Fruit fly (Drosophila melanogaster) whole organism, embryonic: Measurements from ENCODE around the gene CG7149.

Experiments
- Abd-B ChIP-seq: fragments of 200-800 bp; sonication (Bioruptor generic); optimal IDR thresholded peaks from 2 replicates; lab custom pipeline; 2018; ENCODE audit warnings: missing biosample characterization, mild to moderate bottlenecking, missing genetic modification characterization, moderate library complexity
- Adf1 ChIP-seq: fragments of 200-800 bp; sonication (Bioruptor generic); IDR thresholded peaks from 2 replicates; pipeline ENCODE4 v1.3.6; 2022; ENCODE audit warnings: missing biosample characterization, missing genetic modification characterization
- Atf6 ChIP-seq: fragments of 200-800 bp; sonication (Bioruptor generic); IDR thresholded peaks from 2 replicates; pipeline ENCODE4 v1.3.6; 2022; ENCODE audit warnings: missing biosample characterization, missing genetic modification characterization
- Bgb ChIP-seq: fragments of 200-800 bp; sonication (Bioruptor generic); IDR thresholded peaks from 2 replicates; pipeline ENCODE4 v1.3.6; 2022; ENCODE audit warnings: missing biosample characterization, missing genetic modification characterization; ENCODE audit not compliant: partially characterized antibody
- CG10979 ChIP-seq: fragments of 200-800 bp; sonication (Bioruptor generic); optimal IDR thresholded peaks from 2 replicates; lab custom pipeline; 2018; ENCODE audit warnings: missing biosample characterization, mild to moderate bottlenecking, missing genetic modification characterization, moderate library complexity
- CG11696 ChIP-seq: fragments of 200-800 bp; sonication (Bioruptor generic); IDR thresholded peaks from 2 replicates; pipeline ENCODE4 v1.3.6; 2022; ENCODE audit warnings: missing biosample characterization, missing genetic modification characterization
- CG12744 ChIP-seq: fragments of 200-800 bp; sonication (Bioruptor generic); optimal IDR thresholded peaks from 2 replicates; lab custom pipeline; 2016; ENCODE audit warnings: missing biosample characterization, missing genetic modification characterization
- CG16779 ChIP-seq: fragments of 200-800 bp; sonication (Bioruptor generic); IDR thresholded peaks from 2 replicates; pipeline ENCODE4 v1.3.6; 2022; ENCODE audit warnings: missing biosample characterization, missing genetic modification characterization
- CG16863 ChIP-seq: fragments of 200-800 bp; sonication (Bioruptor generic); optimal IDR thresholded peaks from 3 replicates; lab custom pipeline; 2016; ENCODE audit warnings: missing biosample characterization, missing genetic modification characterization
- CG17612 ChIP-seq: fragments of 200-800 bp; sonication (Bioruptor generic); IDR thresholded peaks from 2 replicates; pipeline ENCODE4 v1.3.6; 2022; ENCODE audit warnings: missing biosample characterization, missing genetic modification characterization
- CG3065 ChIP-seq: fragments of 200-800 bp; sonication (Bioruptor generic); optimal IDR thresholded peaks from 2 replicates; lab custom pipeline; 2016; ENCODE audit warnings: missing biosample characterization, missing genetic modification characterization
- CG31441 ChIP-seq: fragments of 200-800 bp; sonication (Bioruptor generic); IDR thresholded peaks from 2 replicates; pipeline ENCODE4 v1.3.6; 2022; ENCODE audit warnings: missing biosample characterization, missing genetic modification characterization
- CG3281 ChIP-seq: fragments of 200-800 bp; sonication (Bioruptor generic); optimal IDR thresholded peaks from 3 replicates; lab custom pipeline; 2017; ENCODE audit warnings: missing biosample characterization, mild to moderate bottlenecking, missing genetic modification characterization
- CG3407 ChIP-seq: fragments of 200-800 bp; sonication (Bioruptor generic); optimal IDR thresholded peaks from 2 replicates; lab custom pipeline; 2018; ENCODE audit warnings: missing biosample characterization, mild to moderate bottlenecking, missing genetic modification characterization
- CG34376 ChIP-seq: fragments of 200-800 bp; sonication (Bioruptor generic); optimal IDR thresholded peaks from 2 replicates; lab custom pipeline; 2018; ENCODE audit warnings: missing biosample characterization, mild to moderate bottlenecking, missing genetic modification characterization
- CG3838 ChIP-seq: fragments of 200-800 bp; sonication (Bioruptor generic); optimal IDR thresholded peaks from 3 replicates; lab custom pipeline; 2016; ENCODE audit warnings: missing biosample characterization, missing genetic modification characterization
- CG4730 ChIP-seq: fragments of 200-800 bp; sonication (Bioruptor generic); IDR thresholded peaks from 2 replicates; pipeline ENCODE4 v1.3.6; 2022; ENCODE audit warnings: missing biosample characterization, missing genetic modification characterization
- CG6683 ChIP-seq: fragments of 200-800 bp; sonication (Bioruptor generic); optimal IDR thresholded peaks from 2 replicates; lab custom pipeline; 2017; ENCODE audit warnings: missing biosample characterization, mild to moderate bottlenecking, missing genetic modification characterization, missing genetic modification reagents
- CG8359 ChIP-seq: fragments of 200-800 bp; sonication (Bioruptor generic); optimal IDR thresholded peaks from 2 replicates; lab custom pipeline; 2017; ENCODE audit warnings: missing biosample characterization, mild to moderate bottlenecking, missing genetic modification characterization, borderline replicate concordance
- CG8478 ChIP-seq: fragments of >200 bp; optimal IDR thresholded peaks from 2 replicates; lab custom pipeline; 2018
- CG8924 ChIP-seq: fragments of 200-800 bp; optimal IDR thresholded peaks from 3 replicates; lab custom pipeline; 2019; ENCODE audit warnings: missing biosample characterization, mild to moderate bottlenecking, missing genetic modification characterization, moderate library complexity
- Dek ChIP-seq: fragments of 200-800 bp; sonication (Bioruptor generic); optimal IDR thresholded peaks from 3 replicates; lab custom pipeline; 2019; ENCODE audit warnings: missing biosample characterization, mild to moderate bottlenecking, missing genetic modification characterization, moderate library complexity
- H15 ChIP-seq: fragments of 200-800 bp; sonication (Bioruptor generic); IDR thresholded peaks from 3 replicates; pipeline ENCODE4 v1.3.6; 2022; ENCODE audit warnings: missing biosample characterization, missing genetic modification characterization
- HHEX ChIP-seq: fragments of 200-800 bp; sonication (Bioruptor generic); optimal IDR thresholded peaks from 3 replicates; lab custom pipeline; 2017; ENCODE audit warnings: missing biosample characterization, mild to moderate bottlenecking, missing genetic modification characterization, missing genetic modification reagents
- Hmx ChIP-seq: fragments of 200-800 bp; sonication (Bioruptor generic); optimal IDR thresholded peaks from 2 replicates; lab custom pipeline; 2016; ENCODE audit warnings: missing biosample characterization, missing genetic modification characterization
- Hr78 ChIP-seq, 2 experiments: fragments of 200-800 bp in 1 of 2; fragments of >200 bp in 1 of 2; sonication (Bioruptor generic) in 1 of 2; optimal IDR thresholded peaks; 2 replicates each; lab custom pipeline; 2017 to 2019; ENCODE audit warnings: missing biosample characterization in 2 of 2, missing genetic modification characterization in 2 of 2, mild to moderate bottlenecking in 1 of 2, moderate library complexity in 1 of 2
- Vsx1 ChIP-seq: fragments of 200-800 bp; sonication (Bioruptor generic); optimal IDR thresholded peaks from 2 replicates; lab custom pipeline; 2017; ENCODE audit warnings: missing biosample characterization, mild to moderate bottlenecking, missing genetic modification characterization, missing genetic modification reagents
- YL-1 ChIP-seq: fragments of 200-800 bp; sonication (Bioruptor generic); optimal IDR thresholded peaks from 3 replicates; lab custom pipeline; 2017; ENCODE audit warnings: missing biosample characterization, mild to moderate bottlenecking, missing genetic modification characterization
- aop ChIP-seq: fragments of 200-800 bp; sonication (Bioruptor generic); IDR thresholded peaks from 2 replicates; pipeline ENCODE4 v1.3.6; 2022; ENCODE audit warnings: missing biosample characterization, missing genetic modification characterization
- ara ChIP-seq: fragments of 200-800 bp; sonication (Bioruptor generic); IDR thresholded peaks from 2 replicates; pipeline ENCODE4 v1.3.6; 2022; ENCODE audit warnings: missing biosample characterization, missing genetic modification characterization
- bab2 ChIP-seq: fragments of 200-800 bp; sonication (Bioruptor generic); optimal IDR thresholded peaks from 2 replicates; lab custom pipeline; 2016; ENCODE audit warnings: missing biosample characterization, missing genetic modification characterization
- corto ChIP-seq: fragments of 200-800 bp; sonication (Bioruptor generic); optimal IDR thresholded peaks from 2 replicates; lab custom pipeline; 2016; ENCODE audit warnings: missing biosample characterization, mild to moderate bottlenecking, missing genetic modification characterization, moderate library complexity
- en ChIP-seq: fragments of 200-800 bp; sonication (Bioruptor generic); optimal IDR thresholded peaks from 2 replicates; lab custom pipeline; 2016; ENCODE audit warnings: missing biosample characterization, missing genetic modification characterization
- eve ChIP-seq, 2 experiments: fragments of >200 bp; optimal IDR thresholded peaks; 2 replicates each; lab custom pipeline; 2017; ENCODE audit warnings: missing biosample characterization in 2 of 2, missing genetic modification characterization in 2 of 2
- fd3F ChIP-seq: fragments of 200-800 bp; sonication (Bioruptor generic); optimal IDR thresholded peaks from 2 replicates; lab custom pipeline; 2018; ENCODE audit warnings: missing biosample characterization, mild to moderate bottlenecking, missing genetic modification characterization, moderate library complexity
- hb ChIP-seq: fragments of 200-800 bp; sonication (Bioruptor generic); IDR thresholded peaks from 3 replicates; pipeline ENCODE4 v1.3.6; 2022; ENCODE audit warnings: missing biosample characterization, missing genetic modification characterization; ENCODE audit not compliant: partially characterized antibody
- ind ChIP-seq: fragments of 200-800 bp; sonication (Bioruptor generic); optimal IDR thresholded peaks from 3 replicates; lab custom pipeline; 2016; ENCODE audit warnings: missing biosample characterization, missing genetic modification characterization
- luna ChIP-seq: fragments of 200-800 bp; sonication (Bioruptor generic); optimal IDR thresholded peaks from 2 replicates; lab custom pipeline; 2016; ENCODE audit warnings: missing biosample characterization, missing genetic modification characterization
- oc ChIP-seq: fragments of 200-800 bp; sonication (Bioruptor generic); optimal IDR thresholded peaks from 2 replicates; lab custom pipeline; 2018; ENCODE audit warnings: missing biosample characterization, mild to moderate bottlenecking, missing genetic modification characterization, moderate library complexity
- onecut ChIP-seq: fragments of 200-800 bp; sonication (Bioruptor generic); IDR thresholded peaks from 2 replicates; pipeline ENCODE4 v1.3.6; 2022; ENCODE audit warnings: missing biosample characterization, missing genetic modification characterization
- peb ChIP-seq: fragments of 200-800 bp; sonication (Bioruptor generic); IDR thresholded peaks from 2 replicates; pipeline ENCODE4 v1.3.6; 2022; ENCODE audit warnings: missing biosample characterization, missing genetic modification characterization
- pita ChIP-seq: fragments of 200-800 bp; sonication (Bioruptor generic); optimal IDR thresholded peaks from 2 replicates; lab custom pipeline; 2017; ENCODE audit warnings: missing biosample characterization, mild to moderate bottlenecking, missing genetic modification characterization
- run ChIP-seq: fragments of 200-800 bp; sonication (Bioruptor generic); optimal IDR thresholded peaks from 3 replicates; lab custom pipeline; 2018; ENCODE audit warnings: missing biosample characterization, mild to moderate bottlenecking, missing genetic modification characterization
- sens ChIP-seq: fragments of 200-800 bp; sonication (Bioruptor generic); peaks from one replicate; lab custom pipeline; 2016; ENCODE audit warnings: missing biosample characterization, missing genetic modification characterization
- shn ChIP-seq: fragments of 200-800 bp; sonication (Bioruptor generic); optimal IDR thresholded peaks from 3 replicates; lab custom pipeline; 2016; ENCODE audit warnings: missing biosample characterization, missing genetic modification characterization
- so ChIP-seq: fragments of 200-800 bp; sonication (Bioruptor generic); IDR thresholded peaks from 3 replicates; pipeline ENCODE4 v1.3.6; 2022; ENCODE audit warnings: missing biosample characterization, missing genetic modification characterization
- sqz ChIP-seq: fragments of 200-800 bp; sonication (Bioruptor generic); optimal IDR thresholded peaks from 3 replicates; lab custom pipeline; 2018; ENCODE audit warnings: missing biosample characterization, mild to moderate bottlenecking, missing genetic modification characterization
- unpg ChIP-seq: fragments of 200-800 bp; sonication (Bioruptor generic); optimal IDR thresholded peaks from 3 replicates; lab custom pipeline; 2018; ENCODE audit warnings: missing biosample characterization, mild to moderate bottlenecking, missing genetic modification characterization, moderate library complexity
- wdn ChIP-seq: fragments of 200-800 bp; sonication (Bioruptor generic); IDR thresholded peaks from 2 replicates; pipeline ENCODE4 v1.3.6; 2022; ENCODE audit warnings: missing biosample characterization, missing genetic modification characterization
- zfh1 ChIP-seq: fragments of 200-800 bp; sonication (Bioruptor generic); IDR thresholded peaks from 3 replicates; pipeline ENCODE4 v1.3.6; 2022; ENCODE audit warnings: missing biosample characterization, missing genetic modification characterization

CG7149 gene

dm6 chr2L:7782788-7783401 is 7.5 kb downstream of the CG7149 start, which contains the start of gene Brd7-9 (continued):
- TF ChIP-seq H15 (GFP tag; lab: Robert Waterston, UW) (peak; percentile 58; the same call in 2 of the 3 replicates), Dek (peak; percentile 37), en (GFP tag; lab: Kevin White, UChicago) (peak; percentile 44), CG16779 (GFP tag; lab: Robert Waterston, UW) (peak; percentile 80), CG8359 (GFP tag; lab: Kevin White, UChicago) (peak; percentile 31), Abd-B (GFP tag; lab: Kevin White, UChicago) (no peak), ara (GFP tag; lab: Robert Waterston, UW) (peak; percentile 72; the same call in 1 of the 2 replicates), CG11696 (GFP tag; lab: Robert Waterston, UW) (peak; percentile 78), Bgb (GFP tag; lab: Robert Waterston, UW) (peak; percentile 52; the same call in 1 of the 2 replicates), Hr78 (GFP tag; optimal IDR thresholded peaks at IDR 0.05; lab: Kevin White, UChicago) (no peak), Hmx (peak; percentile 11), sens (GFP tag; lab: Kevin White, UChicago) (peak; percentile 94), CG16863 (peak; percentile 49), peb (no peak), HHEX (peak; percentile 67), CG3838 (peak; percentile 44), so (GFP tag; lab: Robert Waterston, UW) (peak; percentile 90), shn (GFP tag; lab: Kevin White, UChicago) (peak; percentile 11), sqz (no peak), zfh1 (GFP tag; lab: Robert Waterston, UW) (peak; percentile 80), CG8478 (lab: Kevin White, UChicago) (no peak), fd3F (GFP tag; lab: Kevin White, UChicago) (peak; percentile 0), CG17612 (GFP tag; lab: Robert Waterston, UW) (peak; percentile 47; the same call in 1 of the 2 replicates), ind (GFP tag; lab: Kevin White, UChicago) (peak; percentile 73), luna (GFP tag; lab: Kevin White, UChicago) (peak; percentile 7), unpg (GFP tag; lab: Kevin White, UChicago) (peak; percentile 81), CG3281 (GFP tag; lab: Kevin White, UChicago) (peak; percentile 85), hb (GFP tag; lab: Robert Waterston, UW) (no peak), Vsx1 (GFP tag; lab: Kevin White, UChicago) (peak; percentile 56), CG6683 (GFP tag; lab: Kevin White, UChicago) (peak; percentile 57), onecut (peak; percentile 73), CG3065 (no peak), oc (no peak), Adf1 (GFP tag; lab: Robert Waterston, UW) (peak; percentile 39; the same call in 1 of the 2 replicates), CG31441 (GFP tag; lab: Robert Waterston, UW) (peak; percentile 64), run (tag; lab: Kevin White, UChicago) (peak; percentile 5), CG4730 (GFP tag; lab: Robert Waterston, UW) (peak; percentile 60), CG8924 (tag; lab: Kevin White, UChicago) (peak; percentile 68), YL-1 (GFP tag; lab: Kevin White, UChicago) (peak; percentile 88), pita (GFP tag; lab: Kevin White, UChicago) (no peak), CG10979 (peak; percentile 73), Atf6 (peak; percentile 86), wdn (peak; percentile 70; the same call in 1 of the 2 replicates), aop (GFP tag; lab: Robert Waterston, UW) (no peak), CG12744 (GFP tag; lab: Kevin White, UChicago) (peak; percentile 43), corto (no peak), CG34376 (GFP tag; lab: Kevin White, UChicago) (peak; percentile 38), eve (GFP tag; optimal IDR thresholded peaks at IDR 0.05; lab: Kevin White, UChicago) (no peak), CG3407 (peak; percentile 33), bab2 (GFP tag; lab: Kevin White, UChicago) (peak; percentile 70)
